Fruit fly (Drosophila melanogaster): Measurements from ENCODE around the gene NLaz.

Gene NLaz

DNA sequence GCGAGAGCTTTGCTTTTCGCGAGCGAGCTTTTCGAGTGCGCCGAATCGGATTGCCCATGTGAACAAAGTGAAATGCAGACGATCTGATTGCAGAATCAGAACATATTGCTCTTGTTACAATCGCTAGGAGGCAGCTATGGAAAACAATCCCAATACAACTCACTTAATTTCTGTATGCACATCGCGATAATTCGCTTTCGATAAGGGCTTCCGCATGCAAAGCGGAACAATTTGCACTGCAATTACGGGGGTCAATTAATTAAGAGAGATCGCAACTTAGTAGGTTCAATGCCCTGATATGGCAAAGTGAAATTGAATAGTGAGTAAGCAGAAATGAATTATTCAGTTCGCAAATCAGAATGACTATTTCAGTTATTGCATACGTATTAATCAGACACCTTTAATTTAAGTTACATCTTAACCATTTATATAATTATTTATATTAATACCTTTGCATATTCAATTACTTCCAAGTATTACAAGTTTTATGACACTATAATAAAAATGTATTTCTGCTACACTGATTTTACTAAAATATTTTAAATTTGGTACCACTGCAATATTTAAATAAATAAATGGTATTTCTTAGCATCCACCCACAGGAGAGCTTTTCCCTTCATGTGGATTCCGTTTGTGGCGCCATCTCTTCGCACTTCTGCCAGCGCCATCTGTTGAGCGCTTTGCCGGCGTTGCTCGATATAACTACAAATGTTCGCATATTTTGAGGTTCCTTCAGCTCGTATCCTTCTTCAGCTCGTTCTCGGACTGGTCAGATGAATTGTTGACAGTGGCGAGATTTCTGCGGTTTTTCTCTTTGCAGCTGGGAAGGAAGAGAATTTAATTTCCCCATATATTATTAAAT lies at the start of gene NLaz (continued):
- TF ChIP-seq CG9727 (GFP tag; optimal IDR thresholded peaks at IDR 0.05) (no peak), toy (GFP tag; IDR thresholded peaks at IDR 0.05) (no peak), zf30C (GFP tag; optimal IDR thresholded peaks at IDR 0.05) (no peak), CG1024 (GFP tag; IDR thresholded peaks at IDR 0.05) (no peak), ATbp (GFP tag; optimal IDR thresholded peaks at IDR 0.05) (no peak), sisA (GFP tag; IDR thresholded peaks at IDR 0.05) (peak; percentile 35; the same call in 1 of the 2 replicates), Eip74EF (GFP tag; optimal IDR thresholded peaks at IDR 0.05) (no peak), CG4424 (GFP tag; optimal IDR thresholded peaks at IDR 0.05) (no peak), CG12744 (GFP tag; optimal IDR thresholded peaks at IDR 0.05) (peak; percentile 37), phol (tag; optimal IDR thresholded peaks at IDR 0.05) (no peak), CG2199 (GFP tag; IDR thresholded peaks at IDR 0.05) (no peak; the same call in 2 of the 3 replicates), Dip2 (GFP tag; IDR thresholded peaks at IDR 0.05) (no peak), Ravus (GFP tag; IDR thresholded peaks at IDR 0.05) (no peak), fd3F (GFP tag; optimal IDR thresholded peaks at IDR 0.05) (peak; percentile 27), CG42726 (GFP tag; IDR thresholded peaks at IDR 0.05; ENCODE audit: partially characterized antibody) (peak; percentile 74), Sox100B (GFP tag; optimal IDR thresholded peaks at IDR 0.05) (no peak), pita (GFP tag; optimal IDR thresholded peaks at IDR 0.05) (no peak), kni (GFP tag; optimal IDR thresholded peaks at IDR 0.05) (no peak), Blimp-1 (GFP tag; optimal IDR thresholded peaks at IDR 0.05) (no peak), Elba2 (GFP tag; optimal IDR thresholded peaks at IDR 0.05) (no peak), CG17829 (tag; optimal IDR thresholded peaks at IDR 0.05) (no peak), fd96Cb (tag; optimal IDR thresholded peaks at IDR 0.05) (no peak), CG7357 (GFP tag; IDR thresholded peaks at IDR 0.05) (no peak), dati (GFP tag; IDR thresholded peaks at IDR 0.05) (no peak), CG17912 (GFP tag; optimal IDR thresholded peaks at IDR 0.05) (no peak), CG16863 (GFP tag; optimal IDR thresholded peaks at IDR 0.05) (no peak), nom (GFP tag; optimal IDR thresholded peaks at IDR 0.05) (no peak), Aef1 (GFP tag; IDR thresholded peaks at IDR 0.05) (peak; percentile 52; the same call in 1 of the 3 replicates), pros (GFP tag; optimal IDR thresholded peaks at IDR 0.05) (no peak), bbx (GFP tag; IDR thresholded peaks at IDR 0.05; ENCODE audit: partially characterized antibody) (peak; percentile 20; the same call in 1 of the 2 replicates), HLH3B (GFP tag; IDR thresholded peaks at IDR 0.05) (peak; percentile 56; the same call in 1 of the 2 replicates), Hmx (GFP tag; optimal IDR thresholded peaks at IDR 0.05) (no peak), zen2 (GFP tag; IDR thresholded peaks at IDR 0.05; ENCODE audit: partially characterized antibody) (no peak), CG14050 (GFP tag; IDR thresholded peaks at IDR 0.05) (no peak), grau (tag; optimal IDR thresholded peaks at IDR 0.05) (no peak), cato (GFP tag; optimal IDR thresholded peaks at IDR 0.05; ENCODE audit: borderline replicate concordance) (no peak), CG13894 (tag; optimal IDR thresholded peaks at IDR 0.05) (no peak), en (GFP tag; optimal IDR thresholded peaks at IDR 0.05) (no peak), fd102C (GFP tag; optimal IDR thresholded peaks at IDR 0.05) (no peak), twi (tag; optimal IDR thresholded peaks at IDR 0.05) (no peak), GATAe (GFP tag; conservative IDR thresholded peaks at IDR 0.05) (no peak), gcm2 (GFP tag; optimal IDR thresholded peaks at IDR 0.05) (no peak), Xbp1 (GFP tag; optimal IDR thresholded peaks at IDR 0.05) (peak; percentile 53), CG4617 (GFP tag; optimal IDR thresholded peaks at IDR 0.05; ENCODE audit: borderline replicate concordance) (peak; percentile 17), CG31365 (tag; optimal IDR thresholded peaks at IDR 0.05) (no peak), CG11456 (GFP tag; IDR thresholded peaks at IDR 0.05) (peak; percentile 97), caup (GFP tag; optimal IDR thresholded peaks at IDR 0.05; ENCODE audit: severe bottlenecking) (peak; percentile 29), CG10543 (GFP tag; optimal IDR thresholded peaks at IDR 0.05) (no peak)

All from whole organism, embryonic.